Worm (Caenorhabditis elegans) whole organism, L1 larva: ENCODE data around the gene R160.13.

Experiments used
- C04F5.9 ChIP-seq: sonication (generic microtip); optimal IDR thresholded peaks from 2 replicates; lab custom pipeline; 2016; ENCODE audit warnings: missing genetic modification characterization, missing compliant biosample characterization
- C16A3.4 ChIP-seq: fragments of 150-350 bp; optimal IDR thresholded peaks from 2 replicates; lab custom pipeline; 2014; ENCODE audit warnings: missing biosample characterization, missing genetic modification characterization
- C34B4.2 ChIP-seq: sonication (generic microtip); optimal IDR thresholded peaks from 2 replicates; lab custom pipeline; 2017; ENCODE audit warnings: mild to moderate bottlenecking, missing genetic modification characterization, missing compliant biosample characterization
- Y116A8C.19 ChIP-seq: sonication (generic microtip); optimal IDR thresholded peaks from 2 replicates; lab custom pipeline; 2016; ENCODE audit warnings: missing compliant biosample characterization, missing genetic modification characterization, borderline replicate concordance
- alr-1 ChIP-seq: fragments of 200-800 bp; sonication (Bioruptor generic); optimal IDR thresholded peaks from 2 replicates; lab custom pipeline; 2018; ENCODE audit warnings: borderline replicate concordance, mild to moderate bottlenecking, missing genetic modification characterization, missing compliant biosample characterization
- blmp-1 ChIP-seq: fragments of 150-350 bp; optimal IDR thresholded peaks from 2 replicates; lab custom pipeline; 2014; ENCODE audit warnings: missing biosample characterization, missing genetic modification characterization
- ceh-8 ChIP-seq: fragments of 200-800 bp; sonication (Bioruptor generic); optimal IDR thresholded peaks from 2 replicates; lab custom pipeline; 2018; ENCODE audit warnings: mild to moderate bottlenecking, missing genetic modification characterization, moderate library complexity, missing compliant biosample characterization
- ceh-82 ChIP-seq, 3 experiments: fragments of 150-350 bp in 1 of 3; sonication (generic microtip) in 2 of 3; optimal IDR thresholded peaks; 2 replicates each; lab custom pipeline; 2014 to 2017; ENCODE audit warnings: missing biosample characterization in 3 of 3, missing genetic modification characterization in 3 of 3
- ceh-90 ChIP-seq: sonication (generic microtip); optimal IDR thresholded peaks from 2 replicates; lab custom pipeline; 2016; ENCODE audit warnings: missing genetic modification characterization, missing compliant biosample characterization
- ces-1 ChIP-seq: fragments of 150-350 bp; optimal IDR thresholded peaks from 2 replicates; lab custom pipeline; 2014; ENCODE audit warnings: missing biosample characterization, missing genetic modification reagents, missing genetic modification characterization
- dpl-1 ChIP-seq, 3 experiments: fragments of 150-350 bp in 2 of 3; sonication (generic microtip) in 1 of 3; optimal IDR thresholded peaks; 2 replicates each; lab custom pipeline; 2014 to 2017; ENCODE audit warnings: missing biosample characterization in 3 of 3, missing genetic modification characterization in 3 of 3, missing genetic modification reagents in 3 of 3
- efl-3 ChIP-seq: fragments of 200-800 bp; sonication (Bioruptor generic); optimal IDR thresholded peaks from 2 replicates; lab custom pipeline; 2018; ENCODE audit warnings: mild to moderate bottlenecking, missing genetic modification characterization, missing compliant biosample characterization
- egl-13 ChIP-seq: sonication (generic microtip); optimal IDR thresholded peaks from 2 replicates; lab custom pipeline; 2016; ENCODE audit warnings: missing genotype, missing genetic modification reagents, missing genetic modification characterization, missing compliant biosample characterization
- elt-2 ChIP-seq: sonication (generic microtip); optimal IDR thresholded peaks from 2 replicates; lab custom pipeline; 2016; ENCODE audit warnings: missing genetic modification characterization, mild to moderate bottlenecking, inconsistent platforms, missing compliant biosample characterization, missing genetic modification reagents
- elt-3 ChIP-seq, 6 experiments: fragments of 150-350 bp in 1 of 6; sonication (generic microtip); optimal IDR thresholded peaks; 2 replicates each; lab custom pipeline; 2017 to 2018; ENCODE audit warnings: missing biosample characterization in 6 of 6, missing genetic modification characterization in 6 of 6, inconsistent platforms in 1 of 6
- fkh-10 ChIP-seq: sonication (generic microtip); optimal IDR thresholded peaks from 2 replicates; lab custom pipeline; 2017; ENCODE audit warnings: missing biosample characterization, missing genetic modification reagents, missing genetic modification characterization
- fkh-4 ChIP-seq: sonication (generic microtip); optimal IDR thresholded peaks from 2 replicates; lab custom pipeline; 2016; ENCODE audit warnings: missing compliant biosample characterization, missing genetic modification characterization, borderline replicate concordance
- hpl-2 ChIP-seq: fragments of 150-350 bp; optimal IDR thresholded peaks from 2 replicates; lab custom pipeline; 2014; ENCODE audit warnings: missing biosample characterization, missing genetic modification reagents, missing genetic modification characterization
- irx-1 ChIP-seq: sonication (generic microtip); optimal IDR thresholded peaks from 2 replicates; lab custom pipeline; 2016; ENCODE audit warnings: missing genetic modification characterization, missing compliant biosample characterization
- lin-13 ChIP-seq: fragments of 150-350 bp; optimal IDR thresholded peaks from 2 replicates; lab custom pipeline; 2014; ENCODE audit warnings: missing biosample characterization, missing genetic modification reagents, missing genetic modification characterization
- lin-14 ChIP-seq: fragments of 200-800 bp; sonication (Bioruptor generic); optimal IDR thresholded peaks from 2 replicates; lab custom pipeline; 2018; ENCODE audit warnings: mild to moderate bottlenecking, missing genetic modification characterization, moderate library complexity, missing compliant biosample characterization
- lin-15B ChIP-seq: fragments of 150-350 bp; sonication (generic microtip); optimal IDR thresholded peaks from 3 replicates; lab custom pipeline; 2014; ENCODE audit warnings: missing biosample characterization, missing genetic modification characterization
- lin-35 ChIP-seq, 2 experiments: fragments of 150-350 bp; optimal IDR thresholded peaks; 2 replicates each; lab custom pipeline; 2014; ENCODE audit warnings: missing biosample characterization in 2 of 2, missing genetic modification characterization in 2 of 2, missing genetic modification reagents in 2 of 2
- lin-39 ChIP-seq: fragments of 150-350 bp; optimal IDR thresholded peaks from 2 replicates; lab custom pipeline; 2014; ENCODE audit warnings: missing biosample characterization, missing genetic modification reagents, missing genetic modification characterization
- nhr-11 ChIP-seq: fragments of 150-350 bp; optimal IDR thresholded peaks from 2 replicates; lab custom pipeline; 2014; ENCODE audit warnings: missing biosample characterization, missing genetic modification characterization
- nhr-19 ChIP-seq: fragments of 200-800 bp; sonication (Bioruptor generic); conservative IDR thresholded peaks from 2 replicates; pipeline ENCODE4 v1.3.6; 2022; ENCODE audit warnings: missing genetic modification characterization, missing compliant biosample characterization
- nhr-20 ChIP-seq: sonication (generic microtip); optimal IDR thresholded peaks from 2 replicates; lab custom pipeline; 2016; ENCODE audit warnings: mild to moderate bottlenecking, missing genetic modification characterization, missing compliant biosample characterization
- nhr-237 ChIP-seq: fragments of 150-350 bp; optimal IDR thresholded peaks from 2 replicates; lab custom pipeline; 2014; ENCODE audit warnings: missing biosample characterization, missing genetic modification characterization
- nhr-76 ChIP-seq: sonication (generic microtip); optimal IDR thresholded peaks from 2 replicates; lab custom pipeline; 2017; ENCODE audit warnings: missing biosample characterization, missing genetic modification characterization
- nhr-84 ChIP-seq: sonication (generic microtip); optimal IDR thresholded peaks from 2 replicates; lab custom pipeline; 2017; ENCODE audit warnings: missing biosample characterization, missing genetic modification characterization
- nhr-90 ChIP-seq: sonication (generic microtip); optimal IDR thresholded peaks from 2 replicates; lab custom pipeline; 2016; ENCODE audit warnings: mild to moderate bottlenecking, missing genetic modification characterization, missing compliant biosample characterization; ENCODE audit not compliant: poor library complexity
- skn-1 ChIP-seq: fragments of 150-350 bp; optimal IDR thresholded peaks from 2 replicates; lab custom pipeline; 2014; ENCODE audit warnings: missing biosample characterization, missing genetic modification characterization
- snu-23 ChIP-seq: sonication (generic microtip); optimal IDR thresholded peaks from 2 replicates; lab custom pipeline; 2016; ENCODE audit warnings: missing genetic modification characterization, missing compliant biosample characterization
- sup-37 ChIP-seq: fragments of 200-800 bp; sonication (Bioruptor generic); optimal IDR thresholded peaks from 2 replicates; lab custom pipeline; 2018; ENCODE audit warnings: mild to moderate bottlenecking, missing genetic modification characterization, missing compliant biosample characterization
- swsn-7 ChIP-seq: sonication (generic microtip); optimal IDR thresholded peaks from 2 replicates; lab custom pipeline; 2016; ENCODE audit warnings: missing genetic modification characterization, missing compliant biosample characterization
- tbx-2 ChIP-seq: sonication (generic microtip); optimal IDR thresholded peaks from 2 replicates; lab custom pipeline; 2016; ENCODE audit warnings: missing genetic modification characterization, missing compliant biosample characterization
- tlp-1 ChIP-seq: fragments of 150-350 bp; optimal IDR thresholded peaks from 2 replicates; lab custom pipeline; 2014; ENCODE audit warnings: missing biosample characterization, missing genetic modification characterization
- unc-130 ChIP-seq: fragments of 150-350 bp; optimal IDR thresholded peaks from 2 replicates; lab custom pipeline; 2017; ENCODE audit warnings: missing biosample characterization, missing genetic modification characterization, inconsistent platforms
- unc-86 ChIP-seq: sonication (generic microtip); optimal IDR thresholded peaks from 2 replicates; lab custom pipeline; 2016; ENCODE audit warnings: missing genetic modification characterization, missing compliant biosample characterization
- unc-98 ChIP-seq: fragments of 200-800 bp; sonication (Bioruptor generic); IDR thresholded peaks from 2 replicates; pipeline ENCODE4 v1.3.6; 2022; ENCODE audit warnings: missing genetic modification characterization, missing compliant biosample characterization
- vab-15 ChIP-seq: sonication (generic microtip); optimal IDR thresholded peaks from 2 replicates; lab custom pipeline; 2017; ENCODE audit warnings: missing genotype, mild to moderate bottlenecking, missing genetic modification characterization, missing compliant biosample characterization
- xbp-1 ChIP-seq: sonication (generic microtip); optimal IDR thresholded peaks from 2 replicates; lab custom pipeline; 2016; ENCODE audit warnings: missing genetic modification characterization, missing compliant biosample characterization
- zag-1 ChIP-seq: fragments of 150-350 bp; optimal IDR thresholded peaks from 2 replicates; lab custom pipeline; 2014; ENCODE audit warnings: missing biosample characterization, missing genetic modification characterization
- zip-4 ChIP-seq: fragments of 200-800 bp; sonication (Bioruptor generic); optimal IDR thresholded peaks from 2 replicates; lab custom pipeline; 2018; ENCODE audit warnings: mild to moderate bottlenecking, missing genetic modification characterization, moderate library complexity, missing compliant biosample characterization
- ztf-4 ChIP-seq: fragments of 150-350 bp; optimal IDR thresholded peaks from 2 replicates; lab custom pipeline; 2014; ENCODE audit warnings: missing biosample characterization, missing genetic modification characterization

Gene R160.13

ce11 chrX:4395073-4395850, 23.9 kb upstream of the R160.13 start (continued):
- TF ChIP-seq ces-1 (GFP tag; lab: Kevin White, UChicago) (no peak), ceh-8 (no peak), sup-37 (peak; percentile 29), nhr-76 (tag; lab: Kevin White, UChicago) (no peak), elt-3 (tag; optimal IDR thresholded peaks at IDR 0.05; lab: Kevin White, UChicago) (peak in 3 of 6 experiments; percentile 34 to 73 (median 63)), nhr-19 (peak; percentile 74), skn-1 (tag; lab: Kevin White, UChicago) (peak; percentile 75), unc-86 (tag; lab: Kevin White, UChicago) (peak; percentile 14), C34B4.2 (tag; lab: Kevin White, UChicago) (no peak), ceh-82 (tag; optimal IDR thresholded peaks at IDR 0.05; lab: Kevin White, UChicago) (peak; percentile 53 to 80 (median 54)), zip-4 (peak; percentile 20), lin-15B (tag; lab: Kevin White, UChicago) (no peak), lin-39 (peak; percentile 62), unc-98 (GFP tag; lab: Robert Waterston, UW) (no peak)
- TF ChIP-seq, all 84 proteins: peak for 47

- TF ChIP-seq unc-130 (tag; lab: Kevin White, UChicago) (no peak), ceh-82 (tag; optimal IDR thresholded peaks at IDR 0.05; lab: Kevin White, UChicago) (peak in 1 of 3 experiments; percentile 2), C16A3.4 (no peak), lin-14 (GFP tag; lab: Kevin White, UChicago) (peak; percentile 63)
These were observed 20.4 kb upstream of the R160.13 start for ce11 chrX:4391680-4392079.

ce11 chrX:4388834-4389409, 17.6 kb upstream of the R160.13 start, which contains the start of gene dpy-23:
Gene dpy-23 (plus strand): TSS chrX:4389359.
- TF ChIP-seq ceh-8 (peak; percentile 88), nhr-84 (no peak), swsn-7 (tag; lab: Kevin White, UChicago) (peak; percentile 96), snu-23 (GFP tag; lab: Kevin White, UChicago) (peak; percentile 96), alr-1 (tag; lab: Kevin White, UChicago) (no peak), egl-13 (tag; lab: Kevin White, UChicago) (peak; percentile 85), unc-86 (tag; lab: Kevin White, UChicago) (peak; percentile 94), vab-15 (tag; lab: Kevin White, UChicago) (peak; percentile 67), sup-37 (peak; percentile 17), nhr-90 (tag; lab: Kevin White, UChicago) (peak; percentile 89), nhr-237 (peak; percentile 92), Y116A8C.19 (no peak), lin-35 (GFP tag; optimal IDR thresholded peaks at IDR 0.05; lab: Kevin White, UChicago) (peak; percentile 84), xbp-1 (tag; lab: Kevin White, UChicago) (peak; percentile 94), ztf-4 (tag; lab: Kevin White, UChicago) (peak; percentile 94), ceh-90 (tag; lab: Kevin White, UChicago) (no peak), nhr-76 (tag; lab: Kevin White, UChicago) (peak; percentile 23), C04F5.9 (tag; lab: Kevin White, UChicago) (peak; percentile 8), nhr-11 (tag; lab: Kevin White, UChicago) (peak; percentile 87), nhr-20 (peak; percentile 96), nhr-19 (peak; percentile 92), elt-3 (tag; optimal IDR thresholded peaks at IDR 0.05; lab: Kevin White, UChicago) (peak in 4 of 6 experiments; percentile 6 to 72 (median 66)), hpl-2 (GFP tag; lab: Kevin White, UChicago) (peak; percentile 66), lin-13 (GFP tag; lab: Kevin White, UChicago) (peak; percentile 94), zip-4 (peak; percentile 75), dpl-1 (GFP tag; optimal IDR thresholded peaks at IDR 0.05; lab: Kevin White, UChicago) (peak; percentile 57 to 63 (median 61)), tbx-2 (tag; lab: Kevin White, UChicago) (peak; percentile 96), zag-1 (tag; lab: Kevin White, UChicago) (peak; percentile 59), fkh-10 (peak; percentile 97), elt-2 (tag; lab: Kevin White, UChicago) (peak; percentile 54), C34B4.2 (tag; lab: Kevin White, UChicago) (no peak), tlp-1 (tag; lab: Kevin White, UChicago) (no peak), ceh-82 (tag; optimal IDR thresholded peaks at IDR 0.05; lab: Kevin White, UChicago) (peak; percentile 51 to 97 (median 93)), blmp-1 (tag; lab: Kevin White, UChicago) (peak; percentile 58), efl-3 (GFP tag; lab: Kevin White, UChicago) (no peak), fkh-4 (tag; lab: Kevin White, UChicago) (peak; percentile 46), irx-1 (tag; lab: Kevin White, UChicago) (peak; percentile 66)
